Fruit fly (Drosophila melanogaster) whole organism: Measurements from ENCODE around the gene Hipk.

Source experiments
- CG8478 ChIP-seq: fragments of >200 bp; optimal IDR thresholded peaks from 2 replicates; lab custom pipeline; 2018; ENCODE audit warnings: inconsistent platforms
- Dll ChIP-seq: fragments of >200 bp; optimal IDR thresholded peaks from 2 replicates; lab custom pipeline; 2017
- EcR ChIP-seq, 2 experiments: fragments of >200 bp; optimal IDR thresholded peaks; 2 replicates each; lab custom pipeline; 2017; ENCODE audit warnings: missing biosample characterization in 2 of 2, missing genetic modification characterization in 2 of 2, missing genetic modification reagents in 2 of 2
- pan ChIP-seq: fragments of >200 bp; optimal IDR thresholded peaks from 2 replicates; lab custom pipeline; 2017
- psq ChIP-seq: fragments of >200 bp; optimal IDR thresholded peaks from 2 replicates; lab custom pipeline; 2017
- usp ChIP-seq: fragments of >200 bp; optimal IDR thresholded peaks from 2 replicates; lab custom pipeline; 2017; ENCODE audit warnings: missing biosample characterization, missing genetic modification characterization, mixed read lengths

Gene Hipk

DNA sequence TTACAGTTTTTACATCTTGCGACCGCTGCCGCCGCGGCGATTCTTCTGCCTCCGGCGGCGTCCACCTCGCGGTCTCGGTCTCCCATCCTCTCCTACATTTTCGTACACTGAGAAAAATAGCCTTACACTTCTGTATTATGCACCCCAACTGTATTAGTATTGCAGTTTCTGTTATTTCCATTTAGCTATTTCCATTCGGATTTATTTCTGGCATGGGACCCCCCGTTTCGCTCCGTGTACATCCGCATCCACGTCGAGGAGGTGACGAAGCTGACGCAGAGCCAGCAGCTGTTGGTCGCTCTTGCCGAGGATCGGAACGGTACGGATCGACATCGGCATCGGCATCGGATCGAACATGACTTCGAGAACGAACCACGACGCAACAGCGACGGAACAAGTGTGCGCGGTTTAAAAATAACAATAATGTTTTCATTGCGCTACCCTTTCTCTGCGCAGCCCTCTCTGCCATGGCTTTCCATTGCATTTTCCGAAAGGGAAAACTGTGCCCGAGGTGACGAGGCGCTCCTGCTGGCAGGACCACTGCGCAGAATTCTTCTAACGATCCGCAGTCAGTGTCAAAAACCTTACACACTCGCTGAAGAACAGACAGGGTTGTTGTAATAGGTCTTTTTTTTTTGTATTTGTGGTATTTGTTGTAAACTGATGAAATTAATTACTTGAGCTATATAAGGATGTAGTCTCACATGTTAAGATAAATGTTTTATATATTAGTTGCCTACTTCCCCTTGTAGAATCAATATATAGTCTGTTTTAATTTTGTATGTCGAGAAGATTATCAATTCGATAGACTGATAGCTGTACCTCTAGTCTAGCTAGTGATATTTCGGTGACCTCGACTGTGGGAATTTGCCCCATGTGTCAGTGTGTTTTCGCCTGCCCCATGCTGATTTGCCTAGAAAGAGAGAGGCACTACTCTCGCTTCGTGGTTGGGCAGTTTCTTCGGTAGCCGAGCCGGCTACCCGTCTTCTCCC is 46.7 kb downstream of the Hipk start:
- no peak for TF ChIP-seq psq (lab: Kevin White, UChicago)
- no peak for TF ChIP-seq Dll (lab: Kevin White, UChicago)

DNA sequence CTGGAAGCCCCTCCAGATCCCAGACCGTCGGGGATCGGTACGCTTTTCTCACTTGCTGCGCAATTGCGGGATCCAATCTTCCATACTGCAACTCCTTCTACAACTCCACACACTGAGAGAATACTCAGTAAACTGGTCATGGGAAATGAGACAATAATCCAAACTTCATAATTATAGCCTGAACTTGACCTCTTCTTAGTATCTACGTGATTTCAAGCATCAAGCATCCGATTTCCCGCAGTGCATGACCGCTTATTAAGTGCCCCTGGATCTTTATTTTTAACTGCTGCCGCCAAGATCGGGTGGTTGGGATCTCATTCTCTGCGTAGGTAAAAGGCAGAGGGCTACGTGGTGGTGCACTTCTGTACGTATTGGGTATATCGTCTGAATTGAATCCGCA is 48.5 kb downstream of the Hipk start:
- no peak for TF ChIP-seq CG8478 (lab: Kevin White, UChicago)
- no peak for TF ChIP-seq EcR (GFP tag; optimal IDR thresholded peaks at IDR 0.05; lab: Kevin White, UChicago)
- TF ChIP-seq pan = no peak
- TF ChIP-seq Dll (lab: Kevin White, UChicago) = no peak
- TF ChIP-seq psq (lab: Kevin White, UChicago) = no peak
- TF ChIP-seq usp (GFP tag; lab: Kevin White, UChicago) = no peak

DNA sequence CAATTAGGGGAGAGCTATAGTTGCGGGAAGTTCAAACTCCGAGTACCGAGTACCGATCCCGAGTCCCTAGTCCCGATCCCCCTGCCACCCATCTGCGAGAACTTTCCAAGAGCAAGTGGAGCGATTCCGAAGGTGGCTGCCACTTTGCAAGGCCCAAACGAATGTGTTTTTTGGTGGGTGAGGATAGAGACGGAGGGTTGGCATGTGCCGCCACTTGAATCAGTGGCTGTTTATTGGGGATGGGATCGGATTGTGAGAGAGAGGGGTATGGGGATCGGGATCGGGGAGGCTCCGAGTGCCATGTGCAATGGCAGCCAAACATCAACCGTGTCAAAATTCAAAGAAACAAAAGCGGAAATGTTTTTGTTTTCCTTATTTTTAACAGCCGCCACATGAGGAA is 49.4 kb downstream of the Hipk start:
- no peak for TF ChIP-seq EcR (GFP tag; optimal IDR thresholded peaks at IDR 0.05; lab: Kevin White, UChicago)
- no peak for TF ChIP-seq usp (GFP tag; lab: Kevin White, UChicago)
- TF ChIP-seq psq (lab: Kevin White, UChicago) = no peak
- no peak for TF ChIP-seq Dll (lab: Kevin White, UChicago)
- no peak for TF ChIP-seq pan
- TF ChIP-seq CG8478 (lab: Kevin White, UChicago) = no peak

DNA sequence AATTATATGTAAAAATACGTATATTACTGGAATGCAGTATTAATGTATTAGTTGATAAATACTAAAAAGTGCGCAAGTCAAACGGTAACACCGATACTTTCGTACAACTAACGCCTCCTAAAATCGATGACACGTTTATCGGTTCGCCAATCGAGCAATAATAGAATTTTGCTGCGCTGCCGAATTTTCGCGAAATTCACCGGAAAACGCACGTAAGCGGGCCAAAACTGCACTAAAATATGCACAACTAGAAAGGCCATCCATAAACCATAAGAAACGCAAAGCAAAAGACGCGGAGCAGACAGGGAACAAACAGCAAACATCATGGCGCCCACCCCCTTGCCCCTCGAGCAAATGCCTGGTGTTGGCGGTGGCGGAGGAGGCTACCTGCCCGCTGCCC is 50.2 kb downstream of the Hipk start, which contains the start of gene MED14:
Gene MED14 (plus strand): TSS at position 145 of the 400 bp plus-strand sequence.
- no peak for TF ChIP-seq usp (GFP tag; lab: Kevin White, UChicago)
- TF ChIP-seq pan = no peak
- no peak for TF ChIP-seq psq (lab: Kevin White, UChicago)
- TF ChIP-seq CG8478 (lab: Kevin White, UChicago) = no peak
- no peak for TF ChIP-seq EcR (GFP tag; optimal IDR thresholded peaks at IDR 0.05; lab: Kevin White, UChicago)
- TF ChIP-seq Dll (lab: Kevin White, UChicago) = no peak

DNA sequence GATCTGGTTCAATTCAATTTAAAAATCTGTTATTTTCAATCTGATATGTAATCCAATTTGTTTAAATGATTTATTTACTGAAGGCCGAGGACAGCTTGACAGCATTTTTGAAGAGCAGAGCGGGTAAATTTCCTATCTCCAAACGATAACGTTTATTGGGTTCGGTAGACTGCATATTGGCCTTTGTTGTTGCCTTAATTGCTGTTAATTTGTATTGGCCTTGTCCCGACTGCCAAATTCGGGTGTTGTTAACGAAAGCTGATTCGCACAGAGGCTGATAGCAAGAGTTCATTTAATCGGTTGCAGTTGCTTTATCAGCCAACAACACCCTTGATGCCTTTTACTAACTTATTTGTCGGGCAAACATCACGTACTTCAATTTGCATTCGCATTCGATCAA is 58.2 kb downstream of the Hipk start:
- no peak for TF ChIP-seq usp (GFP tag; lab: Kevin White, UChicago)
- no peak for TF ChIP-seq EcR (GFP tag; optimal IDR thresholded peaks at IDR 0.05; lab: Kevin White, UChicago)

- TF ChIP-seq usp (GFP tag; lab: Kevin White, UChicago) = no peak
- no peak for TF ChIP-seq pan
- TF ChIP-seq EcR (GFP tag; optimal IDR thresholded peaks at IDR 0.05; lab: Kevin White, UChicago) = no peak
- no peak for TF ChIP-seq psq (lab: Kevin White, UChicago)
- no peak for TF ChIP-seq CG8478 (lab: Kevin White, UChicago)
- no peak for TF ChIP-seq Dll (lab: Kevin White, UChicago)
Observed at dm6 chr3L:601559-602136, 58.8 kb downstream of the Hipk start.

- TF ChIP-seq pan (no peak), EcR (GFP tag; optimal IDR thresholded peaks at IDR 0.05; lab: Kevin White, UChicago) (no peak), usp (GFP tag; lab: Kevin White, UChicago) (no peak), Dll (lab: Kevin White, UChicago) (no peak), psq (lab: Kevin White, UChicago) (no peak), CG8478 (lab: Kevin White, UChicago) (no peak)
Observed at dm6 chr3L:602531-602930, 59.7 kb downstream of the Hipk start.

dm6 chr3L:603188-603587 is 60.3 kb downstream of the Hipk start:
- no peak for TF ChIP-seq usp (GFP tag; lab: Kevin White, UChicago)
- no peak for TF ChIP-seq CG8478 (lab: Kevin White, UChicago)
- TF ChIP-seq EcR (GFP tag; optimal IDR thresholded peaks at IDR 0.05; lab: Kevin White, UChicago) = no peak
- no peak for TF ChIP-seq psq (lab: Kevin White, UChicago)
- no peak for TF ChIP-seq pan
- TF ChIP-seq Dll (lab: Kevin White, UChicago) = no peak

DNA sequence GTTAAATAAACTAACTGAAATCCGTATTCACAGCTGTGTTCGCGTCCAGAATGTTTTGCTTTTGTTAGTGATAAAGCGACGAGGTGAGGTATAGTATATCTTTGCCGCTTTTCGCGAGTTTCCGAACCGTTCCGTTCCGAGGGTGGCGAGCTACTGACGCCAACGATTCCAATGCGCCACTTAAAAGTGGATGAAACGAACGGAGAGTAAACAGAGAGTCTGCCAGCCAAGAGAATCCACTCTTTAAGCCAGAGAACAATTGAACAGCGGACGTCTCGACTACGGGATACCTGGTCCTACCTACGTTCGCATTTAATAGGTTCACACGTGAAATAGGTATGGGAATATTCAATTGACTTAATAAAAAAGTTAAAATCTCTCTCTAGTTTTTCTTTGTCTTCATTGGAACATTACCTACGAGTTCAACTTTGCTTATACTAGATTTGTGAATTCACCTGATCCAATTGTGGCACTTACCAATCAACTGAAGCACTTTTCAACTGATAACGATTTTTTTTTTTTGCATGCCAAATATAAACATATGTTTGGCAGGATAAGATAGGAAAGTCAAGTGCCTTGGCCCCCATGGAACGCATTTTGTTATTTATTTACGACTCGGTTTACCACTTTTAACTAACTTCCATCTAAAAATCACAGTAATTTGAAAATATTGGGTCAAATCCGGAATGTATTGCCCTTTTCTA is 61.1 kb downstream of the Hipk start, which contains the start of gene CG13893:
Gene CG13893 (minus strand): TSS at position 162 of the 704 bp plus-strand sequence.
- peak; percentile 95 for TF ChIP-seq pan
- no peak for TF ChIP-seq Dll (lab: Kevin White, UChicago)

- no peak for TF ChIP-seq psq (lab: Kevin White, UChicago)
Observed at dm6 chr3L:604701-605100, 61.8 kb downstream of the Hipk start.

dm6 chr3L:606490-607327 is 63.8 kb downstream of the Hipk start, which contains the start of gene Reg-2:
Gene Reg-2 (minus strand): TSS chr3L:606569.
- TF ChIP-seq CG8478 (lab: Kevin White, UChicago) (no peak), Dll (lab: Kevin White, UChicago) (no peak), pan (no peak), EcR (GFP tag; optimal IDR thresholded peaks at IDR 0.05; lab: Kevin White, UChicago) (no peak)
